Fruit fly (Drosophila melanogaster) whole organism, embryonic: ENCODE results near the gene side-III.

ENCODE experiments used
- Atf6 ChIP-seq: fragments of 200-800 bp; sonication (Bioruptor generic); IDR thresholded peaks from 2 replicates; pipeline ENCODE4 v1.3.6; 2022; ENCODE audit warnings: missing biosample characterization, missing genetic modification characterization
- Blimp-1 ChIP-seq: fragments of 200-800 bp; sonication (Bioruptor generic); optimal IDR thresholded peaks from 3 replicates; lab custom pipeline; 2018; ENCODE audit warnings: missing biosample characterization, missing genetic modification characterization, mild to moderate bottlenecking, moderate library complexity, missing genetic modification reagents
- CG1024 ChIP-seq: fragments of 200-800 bp; sonication (Bioruptor generic); IDR thresholded peaks from 2 replicates; pipeline ENCODE4 v1.3.6; 2022; ENCODE audit warnings: missing biosample characterization, missing genetic modification characterization
- CG10366 ChIP-seq: fragments of 200-800 bp; sonication (Bioruptor generic); IDR thresholded peaks from 2 replicates; pipeline ENCODE4 v1.3.6; 2022; ENCODE audit warnings: missing biosample characterization, missing genetic modification characterization
- CG10431 ChIP-seq: fragments of 200-800 bp; sonication (Bioruptor generic); optimal IDR thresholded peaks from 3 replicates; lab custom pipeline; 2018; ENCODE audit warnings: missing biosample characterization, mild to moderate bottlenecking, missing genetic modification characterization
- CG12769 ChIP-seq: fragments of 200-800 bp; sonication (Bioruptor generic); optimal IDR thresholded peaks from 2 replicates; lab custom pipeline; 2019; ENCODE audit warnings: missing biosample characterization, mild to moderate bottlenecking, missing genetic modification characterization, moderate library complexity
- CG12942 ChIP-seq: fragments of 200-800 bp; sonication (Bioruptor generic); optimal IDR thresholded peaks from 3 replicates; lab custom pipeline; 2016; ENCODE audit warnings: missing biosample characterization, missing genetic modification characterization
- CG13424 ChIP-seq: fragments of 200-800 bp; sonication (Bioruptor generic); optimal IDR thresholded peaks from 2 replicates; lab custom pipeline; 2019; ENCODE audit warnings: missing biosample characterization, mild to moderate bottlenecking, missing genetic modification characterization, moderate library complexity
- CG13894 ChIP-seq: fragments of 200-800 bp; sonication (Bioruptor generic); optimal IDR thresholded peaks from 3 replicates; lab custom pipeline; 2018; ENCODE audit warnings: missing biosample characterization, mild to moderate bottlenecking, missing genetic modification characterization, moderate library complexity
- CG14050 ChIP-seq: fragments of 200-800 bp; sonication (Bioruptor generic); IDR thresholded peaks from 3 replicates; pipeline ENCODE4 v1.3.6; 2022; ENCODE audit warnings: missing biosample characterization, missing genetic modification characterization
- CG14710 ChIP-seq: fragments of 200-800 bp; sonication (Bioruptor generic); optimal IDR thresholded peaks from 3 replicates; lab custom pipeline; 2019; ENCODE audit warnings: missing biosample characterization, mild to moderate bottlenecking, missing genetic modification characterization, moderate library complexity
- CG14965 ChIP-seq: fragments of 200-800 bp; sonication (Bioruptor generic); optimal IDR thresholded peaks from 2 replicates; lab custom pipeline; 2016; ENCODE audit warnings: missing biosample characterization, missing genetic modification characterization, borderline replicate concordance
- CG15514 ChIP-seq: fragments of 200-800 bp; sonication (Bioruptor generic); optimal IDR thresholded peaks from 3 replicates; lab custom pipeline; 2017; ENCODE audit warnings: missing biosample characterization, missing genetic modification characterization, mild to moderate bottlenecking, moderate library complexity, missing genetic modification reagents
- CG16779 ChIP-seq: fragments of 200-800 bp; sonication (Bioruptor generic); IDR thresholded peaks from 2 replicates; pipeline ENCODE4 v1.3.6; 2022; ENCODE audit warnings: missing biosample characterization, missing genetic modification characterization
- CG16813 ChIP-seq: fragments of 200-800 bp; sonication (Bioruptor generic); IDR thresholded peaks from 3 replicates; pipeline ENCODE4 v1.3.6; 2022; ENCODE audit warnings: missing biosample characterization, missing genetic modification characterization; ENCODE audit not compliant: partially characterized antibody
- CG18619 ChIP-seq: fragments of 200-800 bp; sonication (Bioruptor generic); optimal IDR thresholded peaks from 3 replicates; lab custom pipeline; 2017; ENCODE audit warnings: missing biosample characterization, mild to moderate bottlenecking, missing genetic modification characterization
- CG3407 ChIP-seq: fragments of 200-800 bp; sonication (Bioruptor generic); optimal IDR thresholded peaks from 2 replicates; lab custom pipeline; 2018; ENCODE audit warnings: missing biosample characterization, mild to moderate bottlenecking, missing genetic modification characterization
- CG4282 ChIP-seq: fragments of 200-800 bp; sonication (Bioruptor generic); optimal IDR thresholded peaks from 2 replicates; lab custom pipeline; 2016; ENCODE audit warnings: missing biosample characterization, missing genetic modification characterization
- CG8765 ChIP-seq: fragments of 200-800 bp; sonication (Bioruptor generic); IDR thresholded peaks from 2 replicates; pipeline ENCODE4 v1.3.6; 2022; ENCODE audit warnings: missing biosample characterization, missing genetic modification characterization
- CG9876 ChIP-seq: fragments of 200-800 bp; sonication (Bioruptor generic); optimal IDR thresholded peaks from 2 replicates; lab custom pipeline; 2016; ENCODE audit warnings: missing biosample characterization, missing genetic modification characterization
- Chrac-16 ChIP-seq: fragments of 200-800 bp; sonication (Bioruptor generic); optimal IDR thresholded peaks from 3 replicates; lab custom pipeline; 2016; ENCODE audit warnings: missing biosample characterization, missing genetic modification characterization
- CoRest ChIP-seq: fragments of 200-800 bp; sonication (Bioruptor generic); optimal IDR thresholded peaks from 3 replicates; lab custom pipeline; 2018; ENCODE audit warnings: missing biosample characterization, mild to moderate bottlenecking, missing genetic modification characterization, moderate library complexity
- Deaf1 ChIP-seq: fragments of 200-800 bp; optimal IDR thresholded peaks from 3 replicates; lab custom pipeline; 2019; ENCODE audit warnings: missing biosample characterization, mild to moderate bottlenecking, missing genetic modification characterization, moderate library complexity
- Dip2 ChIP-seq: fragments of 200-800 bp; sonication (Bioruptor generic); IDR thresholded peaks from 2 replicates; pipeline ENCODE4 v1.3.6; 2022; ENCODE audit warnings: missing biosample characterization, missing genetic modification characterization
- E2f1 ChIP-seq: fragments of 200-800 bp; sonication (Bioruptor generic); IDR thresholded peaks from 2 replicates; pipeline ENCODE4 v1.3.6; 2022; ENCODE audit warnings: missing biosample characterization, missing genetic modification characterization
- HLH3B ChIP-seq: fragments of 200-800 bp; sonication (Bioruptor generic); IDR thresholded peaks from 2 replicates; pipeline ENCODE4 v1.3.6; 2022; ENCODE audit warnings: missing biosample characterization, missing genetic modification characterization
- Hmr ChIP-seq: fragments of 200-800 bp; sonication (Bioruptor generic); optimal IDR thresholded peaks from 3 replicates; lab custom pipeline; 2017; ENCODE audit warnings: mild to moderate bottlenecking, missing biosample characterization, missing genetic modification reagents, missing genetic modification characterization
- Hr39 ChIP-seq: fragments of >200 bp; optimal IDR thresholded peaks from 2 replicates; lab custom pipeline; 2017
- Pdp1 ChIP-seq, 2 experiments: fragments of 200-800 bp; sonication (Bioruptor generic); optimal IDR thresholded peaks; 3 replicates each; lab custom pipeline; 2016; ENCODE audit warnings: missing biosample characterization in 2 of 2, missing genetic modification characterization in 2 of 2, mild to moderate bottlenecking in 1 of 2, moderate library complexity in 1 of 2
- Sry-δ ChIP-seq: fragments of 200-800 bp; sonication (Bioruptor generic); optimal IDR thresholded peaks from 2 replicates; lab custom pipeline; 2016; ENCODE audit warnings: missing biosample characterization, missing genetic modification characterization
- Tbp ChIP-seq: fragments of >200 bp; optimal IDR thresholded peaks from 2 replicates; lab custom pipeline; 2018; ENCODE audit warnings: missing biosample characterization, missing genetic modification characterization
- bab2 ChIP-seq: fragments of 200-800 bp; sonication (Bioruptor generic); optimal IDR thresholded peaks from 2 replicates; lab custom pipeline; 2016; ENCODE audit warnings: missing biosample characterization, missing genetic modification characterization
- cg ChIP-seq: fragments of 200-800 bp; sonication (Bioruptor generic); optimal IDR thresholded peaks from 3 replicates; lab custom pipeline; 2019; ENCODE audit warnings: missing biosample characterization, mild to moderate bottlenecking, missing genetic modification characterization, moderate library complexity
- corto ChIP-seq: fragments of 200-800 bp; sonication (Bioruptor generic); optimal IDR thresholded peaks from 2 replicates; lab custom pipeline; 2016; ENCODE audit warnings: missing biosample characterization, mild to moderate bottlenecking, missing genetic modification characterization, moderate library complexity
- dan ChIP-seq: fragments of 200-800 bp; sonication (Bioruptor generic); IDR thresholded peaks from 2 replicates; pipeline ENCODE4 v1.3.6; 2022; ENCODE audit warnings: missing biosample characterization, missing genetic modification characterization
- danr ChIP-seq: fragments of 200-800 bp; sonication (Bioruptor generic); IDR thresholded peaks from 2 replicates; pipeline ENCODE4 v1.3.6; 2022; ENCODE audit warnings: missing biosample characterization, missing genetic modification characterization
- fd64A ChIP-seq: fragments of 200-800 bp; sonication (Bioruptor generic); optimal IDR thresholded peaks from 3 replicates; lab custom pipeline; 2018; ENCODE audit warnings: missing biosample characterization, mild to moderate bottlenecking, missing genetic modification characterization
- jing ChIP-seq: fragments of 200-800 bp; sonication (Bioruptor generic); optimal IDR thresholded peaks from 2 replicates; lab custom pipeline; 2018; ENCODE audit warnings: missing biosample characterization, mild to moderate bottlenecking, missing genetic modification characterization
- ken ChIP-seq: fragments of 200-800 bp; sonication (Bioruptor generic); IDR thresholded peaks from 3 replicates; pipeline ENCODE4 v1.3.6; 2022; ENCODE audit warnings: missing biosample characterization, missing genetic modification characterization
- knrl ChIP-seq: fragments of 200-800 bp; sonication (Bioruptor generic); IDR thresholded peaks from 3 replicates; pipeline ENCODE4 v1.3.6; 2022; ENCODE audit warnings: missing biosample characterization, missing genetic modification characterization; ENCODE audit not compliant: partially characterized antibody
- lab ChIP-seq: fragments of 200-800 bp; sonication (Bioruptor generic); optimal IDR thresholded peaks from 3 replicates; lab custom pipeline; 2017; ENCODE audit warnings: missing biosample characterization, missing genetic modification characterization, mild to moderate bottlenecking, moderate library complexity, missing genetic modification reagents
- nerfin-1 ChIP-seq: fragments of 200-800 bp; sonication (Bioruptor generic); optimal IDR thresholded peaks from 3 replicates; lab custom pipeline; 2019; ENCODE audit warnings: missing biosample characterization, mild to moderate bottlenecking, missing genetic modification characterization, moderate library complexity
- nmo ChIP-seq: fragments of 200-800 bp; sonication (Bioruptor generic); optimal IDR thresholded peaks from 2 replicates; lab custom pipeline; 2018; ENCODE audit warnings: missing biosample characterization, mild to moderate bottlenecking, missing genetic modification characterization, moderate library complexity
- psq ChIP-seq: fragments of 200-800 bp; sonication (Bioruptor generic); optimal IDR thresholded peaks from 2 replicates; lab custom pipeline; 2017; ENCODE audit warnings: missing biosample characterization, missing genetic modification characterization
- pzg ChIP-seq: fragments of 200-800 bp; sonication (Bioruptor generic); optimal IDR thresholded peaks from 3 replicates; lab custom pipeline; 2018; ENCODE audit warnings: missing biosample characterization, mild to moderate bottlenecking, missing genetic modification characterization, moderate library complexity
- sisA ChIP-seq: fragments of 200-800 bp; sonication (Bioruptor generic); IDR thresholded peaks from 2 replicates; pipeline ENCODE4 v1.3.6; 2022; ENCODE audit warnings: missing biosample characterization, missing genetic modification characterization
- slbo ChIP-seq: fragments of 200-800 bp; sonication (Bioruptor generic); IDR thresholded peaks from 2 replicates; pipeline ENCODE4 v1.3.6; 2022; ENCODE audit warnings: missing biosample characterization, missing genetic modification characterization
- stc ChIP-seq: fragments of 200-800 bp; sonication (Bioruptor generic); IDR thresholded peaks from 2 replicates; pipeline ENCODE4 v1.3.6; 2022; ENCODE audit warnings: missing biosample characterization, missing genetic modification characterization
- tap ChIP-seq: fragments of 200-800 bp; optimal IDR thresholded peaks from 3 replicates; lab custom pipeline; 2019; ENCODE audit warnings: missing biosample characterization, mild to moderate bottlenecking, missing genetic modification characterization, moderate library complexity
- wor ChIP-seq: fragments of 200-800 bp; sonication (Bioruptor generic); IDR thresholded peaks from 2 replicates; pipeline ENCODE4 v1.3.6; 2022; ENCODE audit warnings: missing biosample characterization, missing genetic modification characterization
- zf30C ChIP-seq: fragments of 200-800 bp; sonication (Bioruptor generic); optimal IDR thresholded peaks from 3 replicates; lab custom pipeline; 2018; ENCODE audit warnings: missing biosample characterization, mild to moderate bottlenecking, missing genetic modification characterization

side-III gene

dm6 chr3R:5998235-5998666 lies 38.9 kb upstream of the side-III start (continued):
- TF ChIP-seq danr (GFP tag; lab: Robert Waterston, UW): no peak
- TF ChIP-seq CG4282 (GFP tag; lab: Kevin White, UChicago): no peak
- peak; percentile 26; the same call in 1 of the 2 replicates for TF ChIP-seq CG10366 (GFP tag; lab: Robert Waterston, UW)
- no peak for TF ChIP-seq cg (GFP tag; lab: Kevin White, UChicago)
- TF ChIP-seq CG15514 (GFP tag; lab: Kevin White, UChicago): no peak
- TF ChIP-seq Blimp-1: peak; percentile 44
- TF ChIP-seq CG16813: no peak
- no peak for TF ChIP-seq CG8765
- no peak for TF ChIP-seq pzg
- no peak; the same call in 1 of the 2 replicates for TF ChIP-seq Atf6 (GFP tag; lab: Robert Waterston, UW)
- peak; percentile 63 for TF ChIP-seq CoRest
- peak; percentile 44 for TF ChIP-seq Hmr (GFP tag; lab: Kevin White, UChicago)
- peak; percentile 44 for TF ChIP-seq CG14710 (tag; lab: Kevin White, UChicago)
- no peak for TF ChIP-seq CG12769 (tag; lab: Kevin White, UChicago)
- TF ChIP-seq nerfin-1 (tag; lab: Kevin White, UChicago): peak; percentile 31
- TF ChIP-seq Dip2 (GFP tag; lab: Robert Waterston, UW): no peak
- no peak for TF ChIP-seq jing (GFP tag; lab: Kevin White, UChicago)
- TF ChIP-seq Tbp (GFP tag; lab: Kevin White, UChicago): no peak
- TF ChIP-seq CG12942 (GFP tag; lab: Kevin White, UChicago): no peak
- TF ChIP-seq Hr39 (lab: Kevin White, UChicago): no peak
- no peak for TF ChIP-seq CG9876 (GFP tag; lab: Kevin White, UChicago)
- TF ChIP-seq CG13894 (tag; lab: Kevin White, UChicago): no peak
- peak; percentile 31 for TF ChIP-seq bab2
- TF ChIP-seq dan (GFP tag; lab: Robert Waterston, UW): no peak
- TF ChIP-seq Pdp1 (GFP tag; optimal IDR thresholded peaks at IDR 0.05; lab: Kevin White, UChicago): peak; percentile 31 to 50
- peak; percentile 65 for TF ChIP-seq slbo (GFP tag; lab: Robert Waterston, UW)
- no peak for TF ChIP-seq sisA
- no peak for TF ChIP-seq knrl (GFP tag; lab: Robert Waterston, UW)
- TF ChIP-seq Sry-δ (GFP tag; lab: Kevin White, UChicago): no peak
- TF ChIP-seq zf30C: peak; percentile 7
- TF ChIP-seq CG16779: no peak
- no peak for TF ChIP-seq CG10431 (GFP tag; lab: Kevin White, UChicago)
- TF ChIP-seq Deaf1 (tag; lab: Kevin White, UChicago): peak; percentile 14
- no peak for TF ChIP-seq CG3407 (GFP tag; lab: Kevin White, UChicago)
- peak; percentile 5 for TF ChIP-seq tap
- TF ChIP-seq CG18619: peak; percentile 50
- 0 out of 2 replicates have a peak, but pooled peaks have one; percentile 18 for TF ChIP-seq E2f1 (GFP tag; lab: Robert Waterston, UW)
- TF ChIP-seq stc: 0 out of 2 replicates have a peak, but pooled peaks have one; percentile 36
- TF ChIP-seq HLH3B (GFP tag; lab: Robert Waterston, UW): no peak
- TF ChIP-seq CG1024 (GFP tag; lab: Robert Waterston, UW): no peak
- no peak for TF ChIP-seq wor (GFP tag; lab: Robert Waterston, UW)
- no peak for TF ChIP-seq CG14050 (GFP tag; lab: Robert Waterston, UW)
- TF ChIP-seq Chrac-16: peak; percentile 18
- no peak for TF ChIP-seq fd64A (GFP tag; lab: Kevin White, UChicago)
- TF ChIP-seq ken (GFP tag; lab: Robert Waterston, UW): no peak
- TF ChIP-seq CG13424 (tag; lab: Kevin White, UChicago): peak; percentile 65
- TF ChIP-seq corto: no peak
- peak; percentile 33 for TF ChIP-seq lab (GFP tag; lab: Kevin White, UChicago)
- peak; percentile 71 for TF ChIP-seq nmo
- TF ChIP-seq psq (GFP tag; lab: Kevin White, UChicago): no peak
- TF ChIP-seq CG14965: no peak
